Worm (Caenorhabditis elegans) whole organism, L1 larva: Measurements from ENCODE around the gene Y82E9BR.10.
A peak's percentile ranks its signal among the peaks of the same experiment; 100 is the strongest.

Source experiments
- C16A3.4 ChIP-seq: fragments of 150-350 bp; optimal IDR thresholded peaks from 2 replicates; lab custom pipeline; 2014; ENCODE audit warnings: missing biosample characterization, missing genetic modification characterization
- C34B4.2 ChIP-seq: sonication (generic microtip); optimal IDR thresholded peaks from 2 replicates; lab custom pipeline; 2017; ENCODE audit warnings: mild to moderate bottlenecking, missing genetic modification characterization, missing compliant biosample characterization
- F16B12.6 ChIP-seq: fragments of 150-350 bp; optimal IDR thresholded peaks from 2 replicates; lab custom pipeline; 2014; ENCODE audit warnings: missing biosample characterization, missing genetic modification characterization
- Y116A8C.19 ChIP-seq: sonication (generic microtip); optimal IDR thresholded peaks from 2 replicates; lab custom pipeline; 2016; ENCODE audit warnings: missing compliant biosample characterization, missing genetic modification characterization, borderline replicate concordance
- aha-1 ChIP-seq: fragments of 150-350 bp; optimal IDR thresholded peaks from 2 replicates; lab custom pipeline; 2014; ENCODE audit warnings: missing biosample characterization, missing genetic modification characterization
- alr-1 ChIP-seq: fragments of 200-800 bp; sonication (Bioruptor generic); optimal IDR thresholded peaks from 2 replicates; lab custom pipeline; 2018; ENCODE audit warnings: borderline replicate concordance, mild to moderate bottlenecking, missing genetic modification characterization, missing compliant biosample characterization
- blmp-1 ChIP-seq: fragments of 150-350 bp; optimal IDR thresholded peaks from 2 replicates; lab custom pipeline; 2014; ENCODE audit warnings: missing biosample characterization, missing genetic modification characterization
- ceh-82 ChIP-seq, 3 experiments: fragments of 150-350 bp in 1 of 3; sonication (generic microtip) in 2 of 3; optimal IDR thresholded peaks; 2 replicates each; lab custom pipeline; 2014 to 2017; ENCODE audit warnings: missing biosample characterization in 3 of 3, missing genetic modification characterization in 3 of 3
- ceh-88 ChIP-seq: fragments of 200-800 bp; sonication (Bioruptor generic); IDR thresholded peaks from 2 replicates; pipeline ENCODE4 v1.3.6; 2022; ENCODE audit warnings: missing genetic modification characterization, missing compliant biosample characterization
- ces-1 ChIP-seq: fragments of 150-350 bp; optimal IDR thresholded peaks from 2 replicates; lab custom pipeline; 2014; ENCODE audit warnings: missing biosample characterization, missing genetic modification reagents, missing genetic modification characterization
- dsc-1 ChIP-seq: sonication (generic microtip); optimal IDR thresholded peaks from 2 replicates; lab custom pipeline; 2016; ENCODE audit warnings: mild to moderate bottlenecking, missing genetic modification characterization, missing compliant biosample characterization
- efl-3 ChIP-seq: fragments of 200-800 bp; sonication (Bioruptor generic); optimal IDR thresholded peaks from 2 replicates; lab custom pipeline; 2018; ENCODE audit warnings: mild to moderate bottlenecking, missing genetic modification characterization, missing compliant biosample characterization
- egl-13 ChIP-seq: sonication (generic microtip); optimal IDR thresholded peaks from 2 replicates; lab custom pipeline; 2016; ENCODE audit warnings: missing genotype, missing genetic modification reagents, missing genetic modification characterization, missing compliant biosample characterization
- egl-27 ChIP-seq, 2 experiments: fragments of 150-350 bp in 1 of 2; sonication (generic microtip); optimal IDR thresholded peaks; 3 replicates each; lab custom pipeline; 2017 to 2018; ENCODE audit warnings: missing biosample characterization in 2 of 2, missing genetic modification characterization in 2 of 2, missing genetic modification reagents in 2 of 2
- elt-2 ChIP-seq: sonication (generic microtip); optimal IDR thresholded peaks from 2 replicates; lab custom pipeline; 2016; ENCODE audit warnings: missing genetic modification characterization, mild to moderate bottlenecking, inconsistent platforms, missing compliant biosample characterization, missing genetic modification reagents
- fkh-4 ChIP-seq: sonication (generic microtip); optimal IDR thresholded peaks from 2 replicates; lab custom pipeline; 2016; ENCODE audit warnings: missing compliant biosample characterization, missing genetic modification characterization, borderline replicate concordance
- grh-1 ChIP-seq: fragments of 200-800 bp; sonication (Bioruptor generic); IDR thresholded peaks from 2 replicates; pipeline ENCODE4 v1.3.6; 2022; ENCODE audit warnings: missing genetic modification reagents, missing genetic modification characterization, missing compliant biosample characterization
- hlh-4 ChIP-seq: sonication (generic microtip); optimal IDR thresholded peaks from 2 replicates; lab custom pipeline; 2016; ENCODE audit warnings: mild to moderate bottlenecking, missing genetic modification characterization, missing compliant biosample characterization
- irx-1 ChIP-seq: sonication (generic microtip); optimal IDR thresholded peaks from 2 replicates; lab custom pipeline; 2016; ENCODE audit warnings: missing genetic modification characterization, missing compliant biosample characterization
- lin-14 ChIP-seq: fragments of 200-800 bp; sonication (Bioruptor generic); optimal IDR thresholded peaks from 2 replicates; lab custom pipeline; 2018; ENCODE audit warnings: mild to moderate bottlenecking, missing genetic modification characterization, moderate library complexity, missing compliant biosample characterization
- lin-15B ChIP-seq: fragments of 150-350 bp; sonication (generic microtip); optimal IDR thresholded peaks from 3 replicates; lab custom pipeline; 2014; ENCODE audit warnings: missing biosample characterization, missing genetic modification characterization
- lin-35 ChIP-seq, 2 experiments: fragments of 150-350 bp; optimal IDR thresholded peaks; 2 replicates each; lab custom pipeline; 2014; ENCODE audit warnings: missing biosample characterization in 2 of 2, missing genetic modification characterization in 2 of 2, missing genetic modification reagents in 2 of 2
- lin-39 ChIP-seq: fragments of 150-350 bp; optimal IDR thresholded peaks from 2 replicates; lab custom pipeline; 2014; ENCODE audit warnings: missing biosample characterization, missing genetic modification reagents, missing genetic modification characterization
- lsy-2 ChIP-seq, 2 experiments: fragments of 150-350 bp; optimal IDR thresholded peaks; 2 replicates each; lab custom pipeline; 2014; ENCODE audit warnings: missing biosample characterization in 2 of 2, missing genetic modification characterization in 2 of 2
- mab-9 ChIP-seq: fragments of 200-800 bp; sonication (Bioruptor generic); IDR thresholded peaks from 2 replicates; pipeline ENCODE4 v1.3.6; 2022; ENCODE audit warnings: missing genetic modification reagents, missing genetic modification characterization, missing compliant biosample characterization
- mef-2 ChIP-seq: fragments of 150-350 bp; optimal IDR thresholded peaks from 2 replicates; lab custom pipeline; 2014; ENCODE audit warnings: missing biosample characterization, missing genetic modification characterization
- mep-1 ChIP-seq: fragments of 150-350 bp; optimal IDR thresholded peaks from 2 replicates; lab custom pipeline; 2014; ENCODE audit warnings: missing biosample characterization, missing genetic modification characterization
- nhr-11 ChIP-seq: fragments of 150-350 bp; optimal IDR thresholded peaks from 2 replicates; lab custom pipeline; 2014; ENCODE audit warnings: missing biosample characterization, missing genetic modification characterization
- nhr-19 ChIP-seq: fragments of 200-800 bp; sonication (Bioruptor generic); conservative IDR thresholded peaks from 2 replicates; pipeline ENCODE4 v1.3.6; 2022; ENCODE audit warnings: missing genetic modification characterization, missing compliant biosample characterization
- nhr-28 ChIP-seq: fragments of 150-350 bp; optimal IDR thresholded peaks from 2 replicates; lab custom pipeline; 2014; ENCODE audit warnings: missing biosample characterization, missing genetic modification characterization
- nhr-47 ChIP-seq: sonication (generic microtip); optimal IDR thresholded peaks from 2 replicates; lab custom pipeline; 2016; ENCODE audit warnings: mild to moderate bottlenecking, missing genetic modification characterization, moderate library complexity, missing compliant biosample characterization
- nhr-71 ChIP-seq: sonication (generic microtip); optimal IDR thresholded peaks from 2 replicates; lab custom pipeline; 2016; ENCODE audit warnings: mild to moderate bottlenecking, missing genetic modification characterization, moderate library complexity, missing compliant biosample characterization
- nhr-77 ChIP-seq: fragments of 150-350 bp; optimal IDR thresholded peaks from 2 replicates; lab custom pipeline; 2014; ENCODE audit warnings: missing biosample characterization, missing genetic modification characterization
- nhr-84 ChIP-seq: sonication (generic microtip); optimal IDR thresholded peaks from 2 replicates; lab custom pipeline; 2017; ENCODE audit warnings: missing biosample characterization, missing genetic modification characterization
- nhr-85 ChIP-seq: sonication (generic microtip); peaks from one replicate; lab custom pipeline; 2016; ENCODE audit warnings: missing genetic modification characterization, inconsistent platforms, missing compliant biosample characterization
- pag-3 ChIP-seq: sonication (generic microtip); optimal IDR thresholded peaks from 2 replicates; lab custom pipeline; 2017; ENCODE audit warnings: missing genetic modification characterization, mild to moderate bottlenecking, missing compliant biosample characterization, antibody characterized with exemption, borderline replicate concordance; ENCODE audit not compliant: insufficient read depth
- pqm-1 ChIP-seq: sonication (generic microtip); optimal IDR thresholded peaks from 3 replicates; lab custom pipeline; 2017; ENCODE audit warnings: missing biosample characterization, missing genetic modification characterization
- snu-23 ChIP-seq: sonication (generic microtip); optimal IDR thresholded peaks from 2 replicates; lab custom pipeline; 2016; ENCODE audit warnings: missing genetic modification characterization, missing compliant biosample characterization
- swsn-7 ChIP-seq: sonication (generic microtip); optimal IDR thresholded peaks from 2 replicates; lab custom pipeline; 2016; ENCODE audit warnings: missing genetic modification characterization, missing compliant biosample characterization
- tbx-2 ChIP-seq: sonication (generic microtip); optimal IDR thresholded peaks from 2 replicates; lab custom pipeline; 2016; ENCODE audit warnings: missing genetic modification characterization, missing compliant biosample characterization
- unc-130 ChIP-seq: fragments of 150-350 bp; optimal IDR thresholded peaks from 2 replicates; lab custom pipeline; 2017; ENCODE audit warnings: missing biosample characterization, missing genetic modification characterization, inconsistent platforms
- unc-30 ChIP-seq: sonication (generic microtip); optimal IDR thresholded peaks from 2 replicates; lab custom pipeline; 2017; ENCODE audit warnings: missing biosample characterization, missing genetic modification characterization
- unc-62 ChIP-seq: fragments of 150-350 bp; optimal IDR thresholded peaks from 2 replicates; lab custom pipeline; 2014; ENCODE audit warnings: missing biosample characterization, missing genetic modification reagents, missing genetic modification characterization
- unc-98 ChIP-seq: fragments of 200-800 bp; sonication (Bioruptor generic); IDR thresholded peaks from 2 replicates; pipeline ENCODE4 v1.3.6; 2022; ENCODE audit warnings: missing genetic modification characterization, missing compliant biosample characterization
- zag-1 ChIP-seq: fragments of 150-350 bp; optimal IDR thresholded peaks from 2 replicates; lab custom pipeline; 2014; ENCODE audit warnings: missing biosample characterization, missing genetic modification characterization
- ztf-4 ChIP-seq: fragments of 150-350 bp; optimal IDR thresholded peaks from 2 replicates; lab custom pipeline; 2014; ENCODE audit warnings: missing biosample characterization, missing genetic modification characterization

Gene Y82E9BR.10

DNA sequence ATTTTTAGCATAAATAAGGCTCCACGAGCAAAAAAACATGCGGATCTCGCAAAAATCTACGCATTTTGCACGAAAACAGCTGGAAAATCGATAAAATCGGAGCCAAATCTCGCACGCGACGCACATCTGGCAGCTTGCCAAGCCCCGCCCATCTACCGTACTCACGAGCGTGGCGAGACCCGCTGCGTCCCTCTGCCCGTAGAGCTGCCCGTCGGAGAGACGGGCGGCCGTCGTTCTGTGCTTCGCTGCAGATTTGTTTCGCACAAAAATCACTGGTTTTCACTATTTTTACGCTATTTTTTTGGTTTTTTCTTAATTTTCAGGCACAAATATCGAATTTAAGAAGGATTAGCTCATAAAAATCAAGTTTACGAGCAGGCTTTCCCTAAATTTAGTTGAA is 43.3 kb upstream of the Y82E9BR.10 start (continued):
- TF ChIP-seq unc-30 (no peak), nhr-47 (tag; lab: Kevin White, UChicago) (peak; percentile 93), C16A3.4 (peak; percentile 87), zag-1 (tag; lab: Kevin White, UChicago) (no peak), mep-1 (peak; percentile 66), unc-130 (tag; lab: Kevin White, UChicago) (peak; percentile 70), swsn-7 (tag; lab: Kevin White, UChicago) (peak; percentile 88), ceh-88 (no peak), snu-23 (GFP tag; lab: Kevin White, UChicago) (peak; percentile 93), alr-1 (no peak), aha-1 (tag; lab: Kevin White, UChicago) (no peak), nhr-19 (GFP tag; lab: Robert Waterston, UW) (peak; percentile 89), mef-2 (tag; lab: Kevin White, UChicago) (no peak), egl-13 (tag; lab: Kevin White, UChicago) (peak; percentile 77), unc-98 (GFP tag; lab: Robert Waterston, UW) (0 out of 2 replicates have a peak, but pooled peaks have one; percentile 7), lsy-2 (tag; optimal IDR thresholded peaks at IDR 0.05; lab: Kevin White, UChicago) (peak; percentile 99), nhr-28 (tag; lab: Kevin White, UChicago) (no peak), lin-39 (tag; lab: Kevin White, UChicago) (peak; percentile 5), nhr-77 (peak; percentile 79), fkh-4 (tag; lab: Kevin White, UChicago) (peak; percentile 28), Y116A8C.19 (no peak), nhr-85 (peak; percentile 93), ceh-82 (tag; optimal IDR thresholded peaks at IDR 0.05; lab: Kevin White, UChicago) (peak; percentile 85 to 97 (median 86)), unc-62 (no peak), F16B12.6 (tag; lab: Kevin White, UChicago) (peak; percentile 66), C34B4.2 (tag; lab: Kevin White, UChicago) (peak; percentile 96), mab-9 (GFP tag; lab: Robert Waterston, UW) (peak; percentile 79; the same call in 1 of the 2 replicates), blmp-1 (peak; percentile 28), lin-15B (tag; lab: Kevin White, UChicago) (peak; percentile 86), tbx-2 (tag; lab: Kevin White, UChicago) (peak; percentile 88), nhr-11 (no peak), hlh-4 (tag; lab: Kevin White, UChicago) (no peak), ztf-4 (tag; lab: Kevin White, UChicago) (peak; percentile 47), pag-3 (tag; lab: Kevin White, UChicago) (no peak), nhr-84 (tag; lab: Kevin White, UChicago) (no peak), lin-14 (peak; percentile 90), lin-35 (GFP tag; optimal IDR thresholded peaks at IDR 0.05; lab: Kevin White, UChicago) (peak; percentile 82 to 89), efl-3 (no peak), pqm-1 (tag; lab: Kevin White, UChicago) (no peak), dsc-1 (tag; lab: Kevin White, UChicago) (peak; percentile 89), elt-2 (tag; lab: Kevin White, UChicago) (peak; percentile 53), egl-27 (tag; optimal IDR thresholded peaks at IDR 0.05; lab: Kevin White, UChicago) (no peak), irx-1 (tag; lab: Kevin White, UChicago) (peak; percentile 69), ces-1 (GFP tag; lab: Kevin White, UChicago) (no peak), grh-1 (peak; percentile 86), nhr-71 (tag; lab: Kevin White, UChicago) (peak; percentile 93)
